Worm (Caenorhabditis elegans): ENCODE data around the gene C01B10.7.

C01B10.7 gene

ce11 chrIV:6622142-6622541 lies 16.2 kb upstream of the C01B10.7 start (continued):
- TF ChIP-seq ceh-8 (GFP tag; optimal IDR thresholded peaks at IDR 0.05) (no peak), nhr-77 (tag; optimal IDR thresholded peaks at IDR 0.05) (no peak), unc-30 (tag; optimal IDR thresholded peaks at IDR 0.05) (no peak), ets-5 (GFP tag; IDR thresholded peaks at IDR 0.05) (no peak), lin-35 (GFP tag; optimal IDR thresholded peaks at IDR 0.05) (peak in 1 of 2 experiments; percentile 47), fkh-8 (tag; optimal IDR thresholded peaks at IDR 0.05) (no peak), ceh-63 (GFP tag; optimal IDR thresholded peaks at IDR 0.05) (no peak), unc-86 (tag; optimal IDR thresholded peaks at IDR 0.05) (no peak), mab-9 (GFP tag; IDR thresholded peaks at IDR 0.05) (no peak), pag-3 (tag; optimal IDR thresholded peaks at IDR 0.05; ENCODE audit: borderline replicate concordance, insufficient read depth) (no peak), ztf-11 (tag; optimal IDR thresholded peaks at IDR 0.05) (no peak), alr-1 (tag; optimal IDR thresholded peaks at IDR 0.05; ENCODE audit: borderline replicate concordance) (no peak), hlh-17 (GFP tag; optimal IDR thresholded peaks at IDR 0.05; ENCODE audit: borderline replicate concordance) (no peak), ceh-88 (GFP tag; IDR thresholded peaks at IDR 0.05) (no peak), nhr-85 (tag) (peak; percentile 71), pqm-1 (tag; optimal IDR thresholded peaks at IDR 0.05) (no peak), fos-1 (tag; optimal IDR thresholded peaks at IDR 0.05) (no peak), fkh-10 (GFP tag; optimal IDR thresholded peaks at IDR 0.05) (no peak), C16A3.4 (tag; optimal IDR thresholded peaks at IDR 0.05) (no peak), nhr-71 (tag; optimal IDR thresholded peaks at IDR 0.05) (peak; percentile 40), lin-14 (GFP tag; optimal IDR thresholded peaks at IDR 0.05) (peak; percentile 94), unc-130 (tag; optimal IDR thresholded peaks at IDR 0.05) (no peak), C34B4.2 (tag; optimal IDR thresholded peaks at IDR 0.05) (no peak), blmp-1 (tag; optimal IDR thresholded peaks at IDR 0.05) (peak; percentile 46), hlh-4 (tag; optimal IDR thresholded peaks at IDR 0.05) (no peak), nhr-20 (tag; optimal IDR thresholded peaks at IDR 0.05) (peak; percentile 33), lsy-2 (tag; optimal IDR thresholded peaks at IDR 0.05) (peak in 1 of 2 experiments; percentile 43), jun-1 (tag; optimal IDR thresholded peaks at IDR 0.05) (no peak), nhr-47 (tag; optimal IDR thresholded peaks at IDR 0.05) (no peak), snpc-4 (tag; optimal IDR thresholded peaks at IDR 0.05) (no peak), nhr-90 (tag; optimal IDR thresholded peaks at IDR 0.05; ENCODE audit: poor library complexity) (peak; percentile 35), ceh-90 (tag; optimal IDR thresholded peaks at IDR 0.05) (no peak), skn-1 (tag; optimal IDR thresholded peaks at IDR 0.05) (peak; percentile 77), lin-13 (GFP tag; optimal IDR thresholded peaks at IDR 0.05) (no peak), nhr-84 (tag; optimal IDR thresholded peaks at IDR 0.05) (no peak), sup-37 (GFP tag; optimal IDR thresholded peaks at IDR 0.05) (no peak), lin-39 (tag; optimal IDR thresholded peaks at IDR 0.05) (no peak), nhr-76 (tag; optimal IDR thresholded peaks at IDR 0.05) (no peak), lin-15B (tag; optimal IDR thresholded peaks at IDR 0.05) (no peak), dpl-1 (GFP tag; optimal IDR thresholded peaks at IDR 0.05) (peak; percentile 15 to 30 (median 23))

- no peak for TF ChIP-seq sup-37 (GFP tag; optimal IDR thresholded peaks at IDR 0.05)
- no peak for TF ChIP-seq xbp-1 (tag; optimal IDR thresholded peaks at IDR 0.05)
- no peak for TF ChIP-seq nhr-19 (GFP tag; conservative IDR thresholded peaks at IDR 0.05)
- no peak for TF ChIP-seq pax-3 (tag; optimal IDR thresholded peaks at IDR 0.05)
- TF ChIP-seq ceh-88 (GFP tag; IDR thresholded peaks at IDR 0.05): no peak
- TF ChIP-seq nhr-71 (tag; optimal IDR thresholded peaks at IDR 0.05): no peak
Measured at ce11 chrIV:6623390-6623789, 15.0 kb upstream of the C01B10.7 start, which contains the start of gene C01B10.44. Gene C01B10.44 (plus strand): TSS chrIV:6623690.
